Worm (Caenorhabditis elegans) whole organism, late embryonic: ENCODE data around the gene natb-1.
A peak's percentile ranks its signal among the peaks of the same experiment; 100 is the strongest.

Experiments used
- K02D7.2 ChIP-seq: sonication (generic microtip); optimal IDR thresholded peaks from 2 replicates; lab custom pipeline; 2017; ENCODE audit warnings: mild to moderate bottlenecking, missing genetic modification characterization, missing compliant biosample characterization
- K09A11.1 ChIP-seq: sonication (generic microtip); optimal IDR thresholded peaks from 2 replicates; lab custom pipeline; 2017; ENCODE audit warnings: antibody characterized with exemption, mild to moderate bottlenecking, missing genetic modification characterization, missing compliant biosample characterization; ENCODE audit not compliant: insufficient read depth
- T23F11.4 ChIP-seq: fragments of 200-800 bp; sonication (Bioruptor generic); optimal IDR thresholded peaks from 2 replicates; lab custom pipeline; 2018; ENCODE audit warnings: mild to moderate bottlenecking, missing genetic modification characterization, missing compliant biosample characterization
- Y22D7AL.16 ChIP-seq: sonication (generic microtip); optimal IDR thresholded peaks from 2 replicates; lab custom pipeline; 2016; ENCODE audit warnings: missing genetic modification characterization, missing compliant biosample characterization
- ahr-1 ChIP-seq: sonication (generic microtip); optimal IDR thresholded peaks from 2 replicates; lab custom pipeline; 2016; ENCODE audit warnings: missing genetic modification characterization, missing compliant biosample characterization
- ama-1 ChIP-seq: fragments of 150-350 bp; optimal IDR thresholded peaks from 2 replicates; lab custom pipeline; 2014
- ceh-14 ChIP-seq: sonication (generic microtip); optimal IDR thresholded peaks from 2 replicates; lab custom pipeline; 2016; ENCODE audit warnings: missing genotype, missing genetic modification characterization, missing compliant biosample characterization
- ceh-18 ChIP-seq: sonication (generic microtip); optimal IDR thresholded peaks from 2 replicates; lab custom pipeline; 2016; ENCODE audit warnings: missing genetic modification characterization, missing compliant biosample characterization
- ceh-2 ChIP-seq: sonication (generic microtip); optimal IDR thresholded peaks from 2 replicates; lab custom pipeline; 2016; ENCODE audit warnings: missing genotype, missing genetic modification characterization, missing compliant biosample characterization
- ceh-24 ChIP-seq: sonication (generic microtip); optimal IDR thresholded peaks from 2 replicates; lab custom pipeline; 2016; ENCODE audit warnings: mild to moderate bottlenecking, missing genetic modification characterization, missing compliant biosample characterization
- ceh-30 ChIP-seq: fragments of 150-350 bp; optimal IDR thresholded peaks from 2 replicates; lab custom pipeline; 2014; ENCODE audit warnings: missing biosample characterization, missing genetic modification characterization
- ceh-31 ChIP-seq: sonication (generic microtip); optimal IDR thresholded peaks from 2 replicates; lab custom pipeline; 2016; ENCODE audit warnings: missing genetic modification characterization, missing compliant biosample characterization
- ceh-48 ChIP-seq: sonication (generic microtip); optimal IDR thresholded peaks from 2 replicates; lab custom pipeline; 2016; ENCODE audit warnings: missing genetic modification characterization, inconsistent platforms, missing compliant biosample characterization
- dmd-4 ChIP-seq: sonication (generic microtip); optimal IDR thresholded peaks from 2 replicates; lab custom pipeline; 2016; ENCODE audit warnings: borderline replicate concordance, missing genetic modification characterization, missing compliant biosample characterization
- dve-1 ChIP-seq: sonication (generic microtip); optimal IDR thresholded peaks from 2 replicates; lab custom pipeline; 2017; ENCODE audit warnings: antibody characterized with exemption, mild to moderate bottlenecking, missing genetic modification characterization, missing compliant biosample characterization
- elt-2 ChIP-seq: sonication (generic microtip); optimal IDR thresholded peaks from 2 replicates; lab custom pipeline; 2016; ENCODE audit warnings: missing genetic modification reagents, missing genetic modification characterization, missing compliant biosample characterization
- ets-4 ChIP-seq: sonication (generic microtip); optimal IDR thresholded peaks from 2 replicates; lab custom pipeline; 2016; ENCODE audit warnings: missing genetic modification characterization, missing compliant biosample characterization
- eyg-1 ChIP-seq: sonication (generic microtip); optimal IDR thresholded peaks from 2 replicates; lab custom pipeline; 2016; ENCODE audit warnings: missing genotype, missing genetic modification characterization, missing compliant biosample characterization
- fkh-10 ChIP-seq: fragments of 150-350 bp; optimal IDR thresholded peaks from 2 replicates; lab custom pipeline; 2014; ENCODE audit warnings: missing biosample characterization, missing genetic modification reagents, missing genetic modification characterization
- fkh-6 ChIP-seq: sonication (generic microtip); optimal IDR thresholded peaks from 2 replicates; lab custom pipeline; 2016; ENCODE audit warnings: missing genetic modification characterization, missing compliant biosample characterization
- hlh-13 ChIP-seq: fragments of 200-800 bp; sonication (Bioruptor generic); optimal IDR thresholded peaks from 2 replicates; lab custom pipeline; 2018; ENCODE audit warnings: mild to moderate bottlenecking, missing genetic modification characterization, missing compliant biosample characterization
- hlh-30 ChIP-seq: sonication (generic microtip); optimal IDR thresholded peaks from 2 replicates; lab custom pipeline; 2017; ENCODE audit warnings: antibody characterized with exemption, missing genetic modification characterization, missing compliant biosample characterization; ENCODE audit not compliant: insufficient read depth
- hlh-8 ChIP-seq: sonication (generic microtip); optimal IDR thresholded peaks from 2 replicates; lab custom pipeline; 2016; ENCODE audit warnings: missing genotype, missing genetic modification characterization, missing compliant biosample characterization
- lim-6 ChIP-seq: sonication (generic microtip); optimal IDR thresholded peaks from 2 replicates; lab custom pipeline; 2016; ENCODE audit warnings: missing genetic modification characterization, missing compliant biosample characterization
- mec-3 ChIP-seq: sonication (generic microtip); optimal IDR thresholded peaks from 2 replicates; lab custom pipeline; 2016; ENCODE audit warnings: borderline replicate concordance, missing genetic modification characterization, missing compliant biosample characterization
- nfya-1 ChIP-seq: sonication (generic microtip); optimal IDR thresholded peaks from 2 replicates; lab custom pipeline; 2017; ENCODE audit warnings: missing genetic modification characterization, mild to moderate bottlenecking, missing compliant biosample characterization, antibody characterized with exemption, moderate library complexity
- npax-4 ChIP-seq: sonication (generic microtip); optimal IDR thresholded peaks from 2 replicates; lab custom pipeline; 2016; ENCODE audit warnings: missing genetic modification characterization, missing compliant biosample characterization
- odd-2 ChIP-seq: sonication (generic microtip); optimal IDR thresholded peaks from 2 replicates; lab custom pipeline; 2017; ENCODE audit warnings: antibody characterized with exemption, mild to moderate bottlenecking, missing genetic modification characterization, missing compliant biosample characterization
- pat-9 ChIP-seq: fragments of 200-800 bp; sonication (Bioruptor generic); optimal IDR thresholded peaks from 2 replicates; lab custom pipeline; 2018; ENCODE audit warnings: mild to moderate bottlenecking, missing genetic modification characterization, moderate library complexity, missing compliant biosample characterization
- pax-1 ChIP-seq: fragments of 150-350 bp; optimal IDR thresholded peaks from 2 replicates; lab custom pipeline; 2014; ENCODE audit warnings: missing biosample characterization, missing genetic modification characterization
- pha-2 ChIP-seq: sonication (generic microtip); optimal IDR thresholded peaks from 2 replicates; lab custom pipeline; 2017; ENCODE audit warnings: mild to moderate bottlenecking, missing genetic modification characterization, missing compliant biosample characterization
- pha-4 ChIP-seq: fragments of 150-350 bp; optimal IDR thresholded peaks from 2 replicates; lab custom pipeline; 2018; ENCODE audit warnings: missing biosample characterization, missing genetic modification reagents, missing genetic modification characterization
- pros-1 ChIP-seq: fragments of 150-350 bp; optimal IDR thresholded peaks from 2 replicates; lab custom pipeline; 2014; ENCODE audit warnings: missing biosample characterization, missing genetic modification reagents, missing genetic modification characterization
- rnt-1 ChIP-seq: sonication (generic microtip); optimal IDR thresholded peaks from 2 replicates; lab custom pipeline; 2016; ENCODE audit warnings: missing genetic modification characterization, missing compliant biosample characterization
- sdc-2 ChIP-seq: sonication (generic microtip); optimal IDR thresholded peaks from 2 replicates; lab custom pipeline; 2016; ENCODE audit warnings: missing genotype, missing genetic modification characterization, missing compliant biosample characterization
- syd-9 ChIP-seq: sonication (generic microtip); optimal IDR thresholded peaks from 2 replicates; lab custom pipeline; 2016; ENCODE audit warnings: mild to moderate bottlenecking, missing genetic modification characterization, moderate library complexity, missing compliant biosample characterization
- tbx-7 ChIP-seq: sonication (generic microtip); optimal IDR thresholded peaks from 2 replicates; lab custom pipeline; 2016; ENCODE audit warnings: missing genotype, missing genetic modification characterization, missing compliant biosample characterization
- ttx-3 ChIP-seq: sonication (generic microtip); optimal IDR thresholded peaks from 2 replicates; lab custom pipeline; 2016; ENCODE audit warnings: missing genetic modification reagents, missing genetic modification characterization, missing compliant biosample characterization
- unc-42 ChIP-seq: sonication (generic microtip); optimal IDR thresholded peaks from 2 replicates; lab custom pipeline; 2016; ENCODE audit warnings: missing genotype, missing genetic modification characterization, missing compliant biosample characterization
- unc-86 ChIP-seq: sonication (generic microtip); optimal IDR thresholded peaks from 2 replicates; lab custom pipeline; 2016; ENCODE audit warnings: missing genetic modification characterization, missing compliant biosample characterization

Gene natb-1

DNA sequence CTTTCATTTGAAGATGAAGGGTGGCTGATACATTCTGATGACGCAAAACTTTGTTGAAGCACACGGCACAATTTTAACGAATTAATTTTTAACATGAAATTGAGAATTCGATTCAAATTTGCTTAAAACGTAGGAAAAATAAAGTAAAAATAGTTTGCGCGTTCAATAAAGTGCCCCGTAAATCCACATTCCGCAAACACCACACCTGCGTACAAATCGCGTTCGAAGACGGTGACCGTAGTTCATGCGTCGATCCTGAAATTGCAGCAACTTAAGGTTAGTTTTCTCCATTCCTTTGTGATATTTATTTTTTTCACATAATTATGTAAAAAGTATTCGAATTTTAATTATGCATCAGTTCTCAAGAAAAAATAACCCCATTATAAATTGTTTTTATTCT, 41.5 kb upstream of the natb-1 start, which contains the start of gene F43H9.3:
F43H9.3 (minus strand) TSS at position 189 of the 400 bp plus-strand sequence.
- TF ChIP-seq sdc-2 (tag; lab: Kevin White, UChicago): no peak
- no peak for TF ChIP-seq tbx-7 (tag; lab: Kevin White, UChicago)
- no peak for TF ChIP-seq unc-42 (tag; lab: Kevin White, UChicago)
- TF ChIP-seq, all 69 proteins: peak for 0

DNA sequence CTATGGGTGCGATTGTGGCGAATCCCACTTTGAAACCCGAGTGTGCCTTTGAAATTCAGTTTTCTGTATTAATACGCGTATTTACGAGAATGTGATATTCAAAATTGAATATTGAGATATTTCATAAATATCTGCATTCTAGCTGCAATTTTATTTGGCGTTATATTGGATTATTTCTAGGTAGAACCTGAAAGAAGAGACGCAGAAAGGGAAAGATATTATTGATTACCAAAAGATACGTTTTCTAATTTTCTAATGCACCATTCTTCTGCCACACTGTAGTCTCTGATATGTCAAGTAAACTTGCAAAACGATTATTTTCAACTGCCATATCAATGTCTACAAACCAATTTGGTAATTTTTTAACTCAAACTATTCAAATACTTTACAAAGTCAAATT, 38.8 kb upstream of the natb-1 start, which contains the start of gene ech-3:
ech-3 (plus strand) TSS at position 178 of the 400 bp plus-strand sequence.
- TF ChIP-seq fkh-6 (tag; lab: Kevin White, UChicago): no peak
- TF ChIP-seq eyg-1 (tag; lab: Kevin White, UChicago): no peak
- no peak for TF ChIP-seq odd-2
- no peak for TF ChIP-seq ceh-48 (tag; lab: Kevin White, UChicago)
- no peak for TF ChIP-seq pha-2 (tag; lab: Kevin White, UChicago)
- TF ChIP-seq K09A11.1 (tag; lab: Kevin White, UChicago): no peak

DNA sequence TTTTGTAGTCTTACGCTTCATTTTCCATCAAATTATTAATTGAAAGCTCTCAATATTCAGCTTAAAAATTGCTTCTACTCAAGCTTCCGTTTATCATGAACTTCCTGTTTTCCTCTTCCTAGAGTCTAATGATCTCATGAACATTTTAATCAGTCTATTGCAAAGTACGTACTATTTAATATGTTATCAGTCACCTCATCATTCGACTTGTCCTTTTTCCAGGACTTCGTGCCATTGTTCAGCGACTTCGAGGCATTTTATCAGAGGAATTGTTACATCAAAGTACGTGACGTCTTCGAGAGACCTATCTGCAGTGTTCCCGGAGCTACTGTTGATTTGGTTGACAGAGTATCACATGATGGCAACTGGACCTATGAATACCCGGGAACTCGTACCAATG, 36.6 kb upstream of the natb-1 start:
- no peak for TF ChIP-seq ceh-48 (tag; lab: Kevin White, UChicago)
- no peak for TF ChIP-seq pat-9 (tag; lab: Kevin White, UChicago)
- TF ChIP-seq ceh-24 (tag; lab: Kevin White, UChicago): no peak
- peak; percentile 18 for TF ChIP-seq hlh-30
- TF ChIP-seq pha-2 (tag; lab: Kevin White, UChicago): no peak
- TF ChIP-seq pax-1 (tag; lab: Kevin White, UChicago): no peak

DNA sequence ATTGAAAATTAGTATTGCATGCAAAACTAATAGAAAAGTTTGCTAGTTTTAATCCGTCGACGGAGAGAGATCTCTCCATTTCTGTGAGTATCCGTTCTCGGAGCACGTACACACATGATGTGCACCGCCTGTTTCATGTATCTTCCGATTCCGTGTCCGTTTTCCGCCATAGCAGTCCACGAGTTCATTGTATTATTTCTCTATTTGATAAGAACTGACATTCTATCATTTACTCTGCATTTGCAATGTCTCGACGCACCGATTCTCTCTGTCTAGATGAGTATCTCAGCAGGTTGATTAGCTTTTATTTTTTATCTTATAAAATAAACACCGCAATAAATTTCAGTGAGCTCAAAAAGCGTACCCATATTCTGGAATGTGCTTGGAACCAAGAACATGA, 35.7 kb upstream of the natb-1 start:
- TF ChIP-seq hlh-13 (GFP tag; lab: Kevin White, UChicago) (no peak), mec-3 (no peak), ttx-3 (no peak), lim-6 (tag; lab: Kevin White, UChicago) (no peak), hlh-8 (tag; lab: Kevin White, UChicago) (no peak), npax-4 (tag; lab: Kevin White, UChicago) (no peak), Y22D7AL.16 (tag; lab: Kevin White, UChicago) (no peak), elt-2 (no peak), ceh-30 (tag; lab: Kevin White, UChicago) (no peak), unc-86 (tag; lab: Kevin White, UChicago) (no peak), ama-1 (lab: Kevin White, UChicago) (no peak), ceh-14 (tag; lab: Kevin White, UChicago) (no peak), ets-4 (tag; lab: Kevin White, UChicago) (no peak), nfya-1 (tag; lab: Kevin White, UChicago) (no peak), syd-9 (tag; lab: Kevin White, UChicago) (no peak), unc-42 (tag; lab: Kevin White, UChicago) (no peak), dve-1 (tag; lab: Kevin White, UChicago) (no peak), fkh-10 (GFP tag; lab: Kevin White, UChicago) (no peak), fkh-6 (tag; lab: Kevin White, UChicago) (no peak)

DNA sequence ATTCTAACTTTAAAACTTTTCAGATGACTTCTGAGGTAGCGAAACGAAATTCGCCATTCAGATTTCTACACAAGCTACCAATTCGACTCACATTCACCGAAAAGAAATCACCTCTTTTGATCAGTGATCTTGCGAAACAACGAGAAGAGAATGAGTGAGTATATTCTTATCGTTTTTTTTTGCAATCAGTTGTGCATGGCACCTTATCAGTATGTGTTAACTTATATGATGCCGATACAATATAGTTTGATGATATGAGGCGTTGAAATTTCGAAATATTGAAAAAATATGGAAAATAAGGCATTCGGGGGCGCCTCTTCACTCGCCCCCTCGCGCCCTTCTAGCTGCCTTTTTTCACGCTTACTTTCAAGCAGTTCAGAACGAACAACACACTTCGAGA, 34.7 kb upstream of the natb-1 start:
- peak; percentile 97 for TF ChIP-seq elt-2
- TF ChIP-seq pha-4 (tag; lab: Kevin White, UChicago): no peak
- TF ChIP-seq, all 69 proteins: peak for 1

DNA sequence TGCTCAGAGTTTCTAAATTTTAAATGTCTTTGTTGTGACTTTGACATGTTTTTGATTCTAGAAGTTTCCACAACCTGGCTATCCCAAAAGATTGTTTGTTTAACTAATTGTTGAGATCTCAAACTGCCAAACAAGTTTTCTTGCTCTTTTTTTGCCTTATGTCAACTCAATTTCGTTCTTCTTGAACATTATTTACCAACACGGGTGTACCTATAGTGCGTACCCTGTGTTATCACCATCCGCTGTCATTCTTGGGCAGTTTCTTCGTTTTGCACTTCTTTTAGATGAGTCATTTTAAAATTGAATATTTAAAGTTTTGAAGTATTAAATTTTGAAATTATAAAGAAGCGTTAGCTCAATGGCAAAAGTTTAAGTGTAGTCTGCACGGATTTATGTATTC, 33.7 kb upstream of the natb-1 start, which contains the start of gene sptl-2:
sptl-2 (plus strand) TSS at position 280 of the 400 bp plus-strand sequence.
- TF ChIP-seq pax-1 (tag; lab: Kevin White, UChicago): no peak
- TF ChIP-seq rnt-1 (tag; lab: Kevin White, UChicago): no peak
- no peak for TF ChIP-seq dmd-4 (tag; lab: Kevin White, UChicago)
- no peak for TF ChIP-seq ceh-2 (tag; lab: Kevin White, UChicago)
- no peak for TF ChIP-seq Y22D7AL.16 (tag; lab: Kevin White, UChicago)
- TF ChIP-seq dve-1 (tag; lab: Kevin White, UChicago): no peak
- no peak for TF ChIP-seq T23F11.4 (GFP tag; lab: Kevin White, UChicago)
- TF ChIP-seq hlh-8 (tag; lab: Kevin White, UChicago): no peak
- TF ChIP-seq ahr-1 (tag; lab: Kevin White, UChicago): no peak
- TF ChIP-seq ets-4 (tag; lab: Kevin White, UChicago): no peak
- TF ChIP-seq mec-3: no peak
- TF ChIP-seq ceh-31: no peak
- TF ChIP-seq ceh-30 (tag; lab: Kevin White, UChicago): no peak
- no peak for TF ChIP-seq ttx-3
- no peak for TF ChIP-seq fkh-6 (tag; lab: Kevin White, UChicago)
- no peak for TF ChIP-seq ceh-18 (tag; lab: Kevin White, UChicago)
- no peak for TF ChIP-seq K02D7.2
- TF ChIP-seq pros-1 (tag; lab: Kevin White, UChicago): no peak
